Worm (Caenorhabditis elegans): ENCODE measurements around the gene cpb-1.

cpb-1 gene

DNA sequence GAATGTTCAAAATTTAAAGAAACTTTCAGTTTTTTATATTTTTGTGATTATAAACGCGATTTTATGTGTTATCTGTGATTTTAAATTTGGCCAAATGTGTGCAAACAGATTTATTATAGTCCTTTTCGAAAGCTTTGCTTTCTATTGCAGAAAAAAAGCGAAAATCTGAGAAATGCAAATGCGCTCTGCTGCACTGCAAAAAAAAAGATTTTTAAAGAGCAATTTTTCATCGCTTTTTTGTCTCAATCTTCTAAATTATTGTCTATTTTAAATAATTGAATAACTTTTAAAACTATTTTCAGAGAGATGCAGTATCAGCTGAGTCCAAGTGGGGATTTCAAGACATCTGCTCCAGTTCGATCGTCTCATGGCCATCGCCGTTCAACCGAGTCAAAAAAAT, at the start of gene cpb-1:
TSS of gene cpb-1 (plus strand) at position 301 of the 400 bp plus-strand sequence.
- TF ChIP-seq C04F5.9 (tag; optimal IDR thresholded peaks at IDR 0.05), result no peak
- peak in 1 of 2 experiments; percentile 19 for TF ChIP-seq efl-1 (optimal IDR thresholded peaks at IDR 0.05)
- no peak for TF ChIP-seq efl-1 (GFP tag; optimal IDR thresholded peaks at IDR 0.05 in 1 of 2)

- TF ChIP-seq blmp-1 (tag; optimal IDR thresholded peaks at IDR 0.05), result peak; percentile 68
- no peak for TF ChIP-seq nhr-237 (tag; optimal IDR thresholded peaks at IDR 0.05)
These were observed 44.3 kb upstream of the cpb-1 start for ce11 chrIII:9277803-9278202.

DNA sequence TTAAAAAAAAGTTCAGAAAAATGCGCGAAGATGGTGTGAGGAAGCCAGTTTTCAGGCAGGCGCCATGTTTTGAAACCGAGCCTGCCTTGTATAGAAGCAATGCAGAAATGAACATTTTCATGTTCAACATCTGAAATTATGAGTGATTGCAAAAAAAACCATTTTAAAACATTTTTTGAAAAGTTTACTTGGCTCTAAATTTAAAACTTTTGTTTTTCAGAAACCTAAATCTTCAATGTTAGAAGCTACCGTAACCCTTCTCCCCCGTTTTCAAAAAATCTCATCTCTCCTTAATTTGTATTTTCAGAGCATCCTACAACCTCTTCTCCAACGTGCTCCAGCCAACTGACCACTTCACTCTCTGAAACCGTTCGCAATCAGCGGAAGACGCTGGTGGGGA, 40.6 kb upstream of the cpb-1 start, which contains the start of gene fozi-1:
TSS of gene fozi-1 (plus strand) at position 301 of the 400 bp plus-strand sequence.
- TF ChIP-seq aha-1 (tag; optimal IDR thresholded peaks at IDR 0.05) (no peak), hpl-2 (GFP tag; optimal IDR thresholded peaks at IDR 0.05) (no peak), C34B4.2 (tag; optimal IDR thresholded peaks at IDR 0.05) (no peak), ztf-4 (tag; optimal IDR thresholded peaks at IDR 0.05) (no peak), ceh-8 (GFP tag; optimal IDR thresholded peaks at IDR 0.05) (no peak), unc-98 (GFP tag; IDR thresholded peaks at IDR 0.05) (no peak), sptf-1 (tag; optimal IDR thresholded peaks at IDR 0.05) (no peak), skn-1 (tag; optimal IDR thresholded peaks at IDR 0.05) (no peak), xbp-1 (tag; optimal IDR thresholded peaks at IDR 0.05) (no peak), dpl-1 (GFP tag; optimal IDR thresholded peaks at IDR 0.05) (no peak), sox-4 (tag; optimal IDR thresholded peaks at IDR 0.05) (no peak), elt-3 (tag; optimal IDR thresholded peaks at IDR 0.05) (no peak), ceh-90 (tag; optimal IDR thresholded peaks at IDR 0.05) (no peak), aly-2 (tag; optimal IDR thresholded peaks at IDR 0.05) (no peak), alr-1 (tag; optimal IDR thresholded peaks at IDR 0.05; ENCODE audit: borderline replicate concordance) (no peak)

DNA sequence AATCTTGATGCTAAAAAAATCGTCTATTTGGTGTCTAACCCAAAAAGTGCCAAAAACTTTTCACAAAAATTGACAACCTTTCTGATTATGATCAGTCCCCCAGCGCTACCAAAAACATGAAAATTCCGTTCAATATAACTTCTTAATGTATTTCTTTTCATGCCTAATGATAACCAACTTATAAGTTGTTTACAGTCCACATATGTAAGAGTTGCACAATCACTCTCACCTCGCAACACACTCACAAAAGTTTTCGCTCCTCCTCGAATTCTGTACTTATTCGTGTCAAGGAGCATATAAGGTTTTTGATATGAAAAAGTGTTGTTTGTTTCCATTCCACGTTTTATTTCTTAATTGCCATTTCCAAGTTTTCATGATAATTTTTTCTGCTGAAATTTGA, 33.6 kb upstream of the cpb-1 start:
- TF ChIP-seq nhr-47 (tag; optimal IDR thresholded peaks at IDR 0.05) (no peak), unc-62 (GFP tag; optimal IDR thresholded peaks at IDR 0.05) (no peak), ces-1 (GFP tag; optimal IDR thresholded peaks at IDR 0.05) (no peak), Y116A8C.19 (tag; optimal IDR thresholded peaks at IDR 0.05; ENCODE audit: borderline replicate concordance) (no peak), elt-3 (tag; optimal IDR thresholded peaks at IDR 0.05) (no peak), elt-2 (tag; optimal IDR thresholded peaks at IDR 0.05) (peak; percentile 15)

DNA sequence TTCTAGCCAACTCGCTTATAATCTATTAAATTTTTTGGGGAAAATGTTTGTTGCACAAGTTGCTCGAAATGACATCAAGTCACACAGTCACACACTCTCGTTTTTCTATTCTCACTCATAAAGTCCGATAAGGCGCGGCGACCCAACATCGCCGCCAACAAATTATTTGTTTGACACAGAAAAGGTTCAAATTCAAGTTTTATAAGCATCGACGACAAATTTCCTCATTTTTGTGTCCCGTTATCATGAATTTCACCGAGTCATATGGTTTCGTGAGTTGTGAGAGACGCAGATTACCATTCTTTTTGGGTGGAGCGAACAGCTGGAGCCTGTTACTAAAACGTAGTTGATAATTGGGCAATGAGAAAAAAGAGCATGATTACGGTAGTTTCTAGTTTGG, 32.3 kb upstream of the cpb-1 start:
- TF ChIP-seq irx-1 (tag; optimal IDR thresholded peaks at IDR 0.05) (no peak), ets-5 (GFP tag; IDR thresholded peaks at IDR 0.05) (no peak), hlh-17 (GFP tag; optimal IDR thresholded peaks at IDR 0.05; ENCODE audit: borderline replicate concordance) (no peak), efl-1 (optimal IDR thresholded peaks at IDR 0.05) (no peak), efl-1 (GFP tag; optimal IDR thresholded peaks at IDR 0.05 in 1 of 2) (peak in 1 of 2 experiments; percentile 76), lin-15B (tag; optimal IDR thresholded peaks at IDR 0.05) (no peak), ces-1 (GFP tag; optimal IDR thresholded peaks at IDR 0.05) (no peak), egl-13 (tag; optimal IDR thresholded peaks at IDR 0.05) (no peak), nhr-20 (tag; optimal IDR thresholded peaks at IDR 0.05) (peak; percentile 57), mep-1 (tag; optimal IDR thresholded peaks at IDR 0.05) (no peak), lin-35 (GFP tag; optimal IDR thresholded peaks at IDR 0.05) (peak in 1 of 2 experiments; percentile 53), fos-1 (tag; optimal IDR thresholded peaks at IDR 0.05) (no peak), mdl-1 (tag; optimal IDR thresholded peaks at IDR 0.05) (no peak), nhr-11 (tag; optimal IDR thresholded peaks at IDR 0.05) (no peak), tbx-2 (tag; optimal IDR thresholded peaks at IDR 0.05) (no peak), hpl-2 (GFP tag; optimal IDR thresholded peaks at IDR 0.05) (no peak), elt-3 (tag; optimal IDR thresholded peaks at IDR 0.05) (no peak), unc-130 (tag; optimal IDR thresholded peaks at IDR 0.05) (no peak), unc-86 (tag; optimal IDR thresholded peaks at IDR 0.05) (no peak), nhr-84 (tag; optimal IDR thresholded peaks at IDR 0.05) (no peak), fkh-8 (tag; optimal IDR thresholded peaks at IDR 0.05) (no peak), sup-37 (GFP tag; optimal IDR thresholded peaks at IDR 0.05) (no peak), vab-15 (tag; optimal IDR thresholded peaks at IDR 0.05) (no peak), blmp-1 (tag; optimal IDR thresholded peaks at IDR 0.05) (no peak), dpl-1 (GFP tag; optimal IDR thresholded peaks at IDR 0.05) (no peak), nhr-85 (tag) (peak; percentile 64), lin-39 (tag; optimal IDR thresholded peaks at IDR 0.05) (no peak), nhr-90 (tag; optimal IDR thresholded peaks at IDR 0.05; ENCODE audit: poor library complexity) (peak; percentile 3), nhr-71 (tag; optimal IDR thresholded peaks at IDR 0.05) (no peak)
